Worm (Caenorhabditis elegans) whole organism, L2 larva: Measurements from ENCODE around the gene C56A3.5.

ENCODE experiments used
- C34F6.9 ChIP-seq: fragments of 150-350 bp; optimal IDR thresholded peaks from 2 replicates; lab custom pipeline; 2014; ENCODE audit warnings: missing biosample characterization, missing genetic modification characterization
- F13H6.1 ChIP-seq: sonication (generic microtip); optimal IDR thresholded peaks from 2 replicates; lab custom pipeline; 2016; ENCODE audit warnings: missing genetic modification characterization, missing compliant biosample characterization
- R02D3.7 ChIP-seq: fragments of 150-350 bp; optimal IDR thresholded peaks from 2 replicates; lab custom pipeline; 2014; ENCODE audit warnings: missing biosample characterization, missing genetic modification characterization
- Y55F3AM.14 ChIP-seq: fragments of 200-800 bp; sonication (Bioruptor generic); optimal IDR thresholded peaks from 2 replicates; lab custom pipeline; 2018; ENCODE audit warnings: mild to moderate bottlenecking, missing genetic modification characterization, missing compliant biosample characterization
- ZK546.5 ChIP-seq: sonication (generic microtip); optimal IDR thresholded peaks from 2 replicates; lab custom pipeline; 2017; ENCODE audit warnings: missing biosample characterization, missing genetic modification characterization
- alr-1 ChIP-seq: fragments of 150-350 bp; optimal IDR thresholded peaks from 2 replicates; lab custom pipeline; 2014; ENCODE audit warnings: missing biosample characterization, missing genetic modification characterization
- aly-2 ChIP-seq: fragments of 150-350 bp; optimal IDR thresholded peaks from 2 replicates; lab custom pipeline; 2014; ENCODE audit warnings: missing biosample characterization, missing genetic modification characterization
- ama-1 ChIP-seq: fragments of 150-350 bp; optimal IDR thresholded peaks from 2 replicates; lab custom pipeline; 2018; ENCODE audit warnings: inconsistent platforms
- blmp-1 ChIP-seq: sonication (generic microtip); optimal IDR thresholded peaks from 2 replicates; lab custom pipeline; 2017; ENCODE audit warnings: missing genetic modification characterization, mild to moderate bottlenecking, missing compliant biosample characterization, antibody characterized with exemption, moderate library complexity; ENCODE audit not compliant: insufficient read depth
- ceh-16 ChIP-seq: fragments of 150-350 bp; optimal IDR thresholded peaks from 2 replicates; lab custom pipeline; 2014; ENCODE audit warnings: missing biosample characterization, missing genetic modification characterization
- ceh-82 ChIP-seq: fragments of 150-350 bp; optimal IDR thresholded peaks from 2 replicates; lab custom pipeline; 2014; ENCODE audit warnings: missing biosample characterization, missing genetic modification characterization
- crh-2 ChIP-seq: sonication (generic microtip); optimal IDR thresholded peaks from 2 replicates; lab custom pipeline; 2017; ENCODE audit warnings: missing biosample characterization, missing genetic modification characterization
- dmd-4 ChIP-seq: sonication (generic microtip); optimal IDR thresholded peaks from 2 replicates; lab custom pipeline; 2017; ENCODE audit warnings: missing biosample characterization, missing genetic modification characterization
- egl-27 ChIP-seq: sonication (generic microtip); optimal IDR thresholded peaks from 3 replicates; lab custom pipeline; 2017; ENCODE audit warnings: missing biosample characterization, missing genetic modification reagents, missing genetic modification characterization
- elt-1 ChIP-seq: fragments of 150-350 bp; optimal IDR thresholded peaks from 2 replicates; lab custom pipeline; 2014; ENCODE audit warnings: missing biosample characterization, missing genetic modification characterization
- elt-3 ChIP-seq: sonication (generic microtip); optimal IDR thresholded peaks from 2 replicates; lab custom pipeline; 2017; ENCODE audit warnings: missing biosample characterization, missing genetic modification characterization
- fos-1 ChIP-seq: fragments of 150-350 bp; optimal IDR thresholded peaks from 2 replicates; lab custom pipeline; 2014; ENCODE audit warnings: missing biosample characterization, missing genetic modification characterization
- gmeb-1 ChIP-seq: fragments of 150-350 bp; optimal IDR thresholded peaks from 2 replicates; lab custom pipeline; 2014; ENCODE audit warnings: missing biosample characterization, missing genetic modification characterization
- lin-11 ChIP-seq: fragments of 150-350 bp; sonication (generic microtip); optimal IDR thresholded peaks from 2 replicates; lab custom pipeline; 2014; ENCODE audit warnings: missing biosample characterization, missing genetic modification characterization, inconsistent platforms, mixed read lengths
- lin-13 ChIP-seq: fragments of 150-350 bp; optimal IDR thresholded peaks from 2 replicates; lab custom pipeline; 2014; ENCODE audit warnings: missing biosample characterization, missing genetic modification reagents, missing genetic modification characterization
- lin-39 ChIP-seq: fragments of 150-350 bp; optimal IDR thresholded peaks from 2 replicates; lab custom pipeline; 2014; ENCODE audit warnings: missing biosample characterization, missing genetic modification reagents, missing genetic modification characterization
- lsy-2 ChIP-seq, 2 experiments: fragments of 150-350 bp in 1 of 2; sonication (generic microtip) in 1 of 2; optimal IDR thresholded peaks; 2 replicates each; lab custom pipeline; 2014 to 2017; ENCODE audit warnings: missing biosample characterization in 2 of 2, missing genetic modification characterization in 2 of 2
- mab-5 ChIP-seq: fragments of 150-350 bp; optimal IDR thresholded peaks from 2 replicates; lab custom pipeline; 2014; ENCODE audit warnings: missing biosample characterization, missing genetic modification characterization
- mbf-1 ChIP-seq: sonication (generic microtip); optimal IDR thresholded peaks from 2 replicates; lab custom pipeline; 2017; ENCODE audit warnings: missing biosample characterization, missing genetic modification characterization
- mdl-1 ChIP-seq, 2 experiments: fragments of 150-350 bp in 1 of 2; sonication (generic microtip) in 1 of 2; optimal IDR thresholded peaks; 2 replicates each; lab custom pipeline; 2017; ENCODE audit warnings: missing biosample characterization in 2 of 2, missing genetic modification characterization in 2 of 2
- nhr-10 ChIP-seq: sonication (generic microtip); optimal IDR thresholded peaks from 2 replicates; lab custom pipeline; 2017; ENCODE audit warnings: missing biosample characterization, missing genetic modification characterization
- nhr-11 ChIP-seq: fragments of 150-350 bp; optimal IDR thresholded peaks from 2 replicates; lab custom pipeline; 2014; ENCODE audit warnings: missing biosample characterization, missing genetic modification characterization
- nhr-12 ChIP-seq: fragments of 150-350 bp; optimal IDR thresholded peaks from 2 replicates; lab custom pipeline; 2014; ENCODE audit warnings: missing biosample characterization, missing genetic modification characterization
- nhr-129 ChIP-seq: fragments of 150-350 bp; optimal IDR thresholded peaks from 2 replicates; lab custom pipeline; 2014; ENCODE audit warnings: missing biosample characterization, missing genetic modification characterization
- nhr-21 ChIP-seq: fragments of 150-350 bp; optimal IDR thresholded peaks from 2 replicates; lab custom pipeline; 2014; ENCODE audit warnings: missing biosample characterization, missing genetic modification characterization
- nhr-23 ChIP-seq: fragments of 150-350 bp; optimal IDR thresholded peaks from 2 replicates; lab custom pipeline; 2014; ENCODE audit warnings: missing biosample characterization, missing genetic modification reagents, missing genetic modification characterization
- nhr-237 ChIP-seq: fragments of 150-350 bp; optimal IDR thresholded peaks from 2 replicates; lab custom pipeline; 2014; ENCODE audit warnings: missing biosample characterization, missing genetic modification characterization
- nhr-25 ChIP-seq: fragments of 150-350 bp; sonication (generic microtip); optimal IDR thresholded peaks from 3 replicates; lab custom pipeline; 2014; ENCODE audit warnings: missing biosample characterization, missing genetic modification characterization
- nhr-6 ChIP-seq: fragments of 150-350 bp; optimal IDR thresholded peaks from 2 replicates; lab custom pipeline; 2014; ENCODE audit warnings: missing biosample characterization, missing genetic modification characterization
- nhr-77 ChIP-seq: fragments of 150-350 bp; optimal IDR thresholded peaks from 2 replicates; lab custom pipeline; 2014; ENCODE audit warnings: missing biosample characterization, missing genetic modification characterization
- peb-1 ChIP-seq: fragments of 150-350 bp; optimal IDR thresholded peaks from 2 replicates; lab custom pipeline; 2014; ENCODE audit warnings: missing biosample characterization, missing genetic modification characterization
- sem-4 ChIP-seq: fragments of 150-350 bp; optimal IDR thresholded peaks from 2 replicates; lab custom pipeline; 2014; ENCODE audit warnings: missing biosample characterization, missing genetic modification reagents, missing genetic modification characterization
- skn-1 ChIP-seq: sonication (generic microtip); optimal IDR thresholded peaks from 2 replicates; lab custom pipeline; 2017; ENCODE audit warnings: missing biosample characterization, missing genetic modification characterization
- sma-3 ChIP-seq: sonication (generic microtip); optimal IDR thresholded peaks from 2 replicates; lab custom pipeline; 2016; ENCODE audit warnings: missing genetic modification reagents, missing genetic modification characterization, missing compliant biosample characterization
- sma-9 ChIP-seq, 2 experiments: fragments of 150-350 bp in 1 of 2; sonication (generic microtip) in 1 of 2; optimal IDR thresholded peaks; 2 replicates each; lab custom pipeline; 2014 to 2016; ENCODE audit warnings: missing genetic modification characterization in 2 of 2, mild to moderate bottlenecking in 1 of 2, missing biosample characterization in 1 of 2, missing compliant biosample characterization in 1 of 2, missing genetic modification reagents in 1 of 2, moderate library complexity in 1 of 2
- snpc-4 ChIP-seq: fragments of 150-350 bp; optimal IDR thresholded peaks from 2 replicates; lab custom pipeline; 2014; ENCODE audit warnings: missing biosample characterization, missing genetic modification characterization
- unc-39 ChIP-seq: fragments of 150-350 bp; optimal IDR thresholded peaks from 2 replicates; lab custom pipeline; 2014; ENCODE audit warnings: missing biosample characterization, missing genetic modification characterization
- unc-55 ChIP-seq: fragments of 150-350 bp; sonication (generic microtip); optimal IDR thresholded peaks from 3 replicates; lab custom pipeline; 2014; ENCODE audit warnings: missing biosample characterization, missing genetic modification reagents, missing genetic modification characterization
- unc-62 ChIP-seq: fragments of 150-350 bp; optimal IDR thresholded peaks from 2 replicates; lab custom pipeline; 2014; ENCODE audit warnings: missing biosample characterization, missing genetic modification reagents, missing genetic modification characterization
- zag-1 ChIP-seq: fragments of 150-350 bp; optimal IDR thresholded peaks from 2 replicates; lab custom pipeline; 2014; ENCODE audit warnings: missing biosample characterization, missing genetic modification characterization
- ztf-1 ChIP-seq: fragments of 200-800 bp; sonication (Bioruptor generic); conservative IDR thresholded peaks from 2 replicates; pipeline ENCODE4 v1.3.6; 2022; ENCODE audit warnings: missing genetic modification characterization, missing compliant biosample characterization
- ztf-11 ChIP-seq: sonication (generic microtip); optimal IDR thresholded peaks from 2 replicates; lab custom pipeline; 2017; ENCODE audit warnings: missing biosample characterization, missing genetic modification characterization
- ztf-4 ChIP-seq: fragments of 150-350 bp; optimal IDR thresholded peaks from 2 replicates; lab custom pipeline; 2014; ENCODE audit warnings: missing biosample characterization, missing genetic modification characterization

C56A3.5 gene

DNA sequence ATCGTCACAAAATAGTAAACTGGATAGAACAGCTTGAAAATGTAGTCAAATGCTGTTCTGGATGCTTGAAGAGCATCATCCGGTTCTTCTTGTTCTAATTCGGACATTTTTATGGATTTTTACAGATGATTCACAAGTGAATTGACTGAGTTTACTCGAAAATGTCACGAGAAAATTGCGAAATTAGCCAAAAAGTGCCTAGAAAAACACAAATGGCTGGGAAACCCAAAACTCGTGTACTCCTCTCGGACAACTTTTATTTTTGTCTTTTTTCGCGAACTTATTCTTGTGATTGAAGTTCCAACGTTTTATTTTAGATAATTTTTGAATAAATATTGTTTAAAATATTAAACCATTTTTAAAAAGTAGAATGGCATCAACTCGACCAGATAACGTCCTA lies at the start of gene C56A3.5, which contains the start of gene C56A3.4:
Gene C56A3.5 (plus strand): TSS at position 367 of the 400 bp plus-strand sequence.
Gene C56A3.4 (minus strand): TSS at position 154 of the 400 bp plus-strand sequence.
- TF ChIP-seq sma-3 (GFP tag; lab: Kevin White, UChicago) (peak; percentile 30), lin-13 (peak; percentile 1), alr-1 (tag; lab: Kevin White, UChicago) (no peak), skn-1 (tag; lab: Kevin White, UChicago) (peak; percentile 7), lsy-2 (tag; optimal IDR thresholded peaks at IDR 0.05; lab: Kevin White, UChicago) (peak; percentile 43 to 67), nhr-11 (no peak), ceh-82 (tag; lab: Kevin White, UChicago) (no peak), zag-1 (tag; lab: Kevin White, UChicago) (no peak), F13H6.1 (tag; lab: Kevin White, UChicago) (no peak), lin-39 (tag; lab: Kevin White, UChicago) (no peak), elt-3 (tag; lab: Kevin White, UChicago) (no peak), snpc-4 (peak; percentile 14), sem-4 (tag; lab: Kevin White, UChicago) (no peak), R02D3.7 (tag; lab: Kevin White, UChicago) (no peak), gmeb-1 (peak; percentile 64), mbf-1 (tag; lab: Kevin White, UChicago) (no peak), nhr-129 (peak; percentile 60), aly-2 (no peak), crh-2 (tag; lab: Kevin White, UChicago) (peak; percentile 54), peb-1 (tag; lab: Kevin White, UChicago) (no peak), ztf-11 (tag; lab: Kevin White, UChicago) (no peak), nhr-6 (no peak), blmp-1 (tag; lab: Kevin White, UChicago) (no peak), nhr-77 (no peak), unc-62 (GFP tag; lab: Kevin White, UChicago) (no peak), nhr-12 (tag; lab: Kevin White, UChicago) (no peak), egl-27 (no peak), Y55F3AM.14 (GFP tag; lab: Kevin White, UChicago) (no peak), C34F6.9 (peak; percentile 82), nhr-21 (tag; lab: Kevin White, UChicago) (no peak), ama-1 (lab: Kevin White, UChicago) (no peak), nhr-237 (no peak), nhr-25 (tag; lab: Kevin White, UChicago) (no peak), sma-9 (GFP tag; optimal IDR thresholded peaks at IDR 0.05; lab: Kevin White, UChicago) (peak; percentile 54), sma-9 (tag; optimal IDR thresholded peaks at IDR 0.05; lab: Kevin White, UChicago) (no peak), lin-11 (no peak), mab-5 (tag; lab: Kevin White, UChicago) (no peak), ztf-4 (tag; lab: Kevin White, UChicago) (no peak), ztf-1 (GFP tag; lab: Robert Waterston, UW) (no peak), unc-55 (peak; percentile 67), mdl-1 (tag; optimal IDR thresholded peaks at IDR 0.05; lab: Kevin White, UChicago) (no peak), dmd-4 (tag; lab: Kevin White, UChicago) (no peak), nhr-23 (no peak), nhr-10 (tag; lab: Kevin White, UChicago) (no peak), unc-39 (tag; lab: Kevin White, UChicago) (no peak), fos-1 (tag; lab: Kevin White, UChicago) (peak; percentile 50), ZK546.5 (tag; lab: Kevin White, UChicago) (no peak), elt-1 (no peak), ceh-16 (tag; lab: Kevin White, UChicago) (no peak)
